Fruit fly (Drosophila melanogaster) whole organism, wandering third instar larva: ENCODE results near the gene gish.

Source experiments
- Abd-B ChIP-seq: fragments of >200 bp; optimal IDR thresholded peaks from 2 replicates; lab custom pipeline; 2017; ENCODE audit warnings: missing biosample characterization, missing genetic modification characterization
- CG32264 ChIP-seq: fragments of 200-800 bp; sonication (Bioruptor generic); optimal IDR thresholded peaks from 2 replicates; lab custom pipeline; 2016; ENCODE audit warnings: missing biosample characterization, missing genetic modification characterization
- CG9705 ChIP-seq: fragments of 200-800 bp; sonication (Bioruptor generic); optimal IDR thresholded peaks from 2 replicates; lab custom pipeline; 2018; ENCODE audit warnings: missing biosample characterization, mild to moderate bottlenecking, missing genetic modification characterization
- CrebA ChIP-seq: fragments of 200-800 bp; sonication (Bioruptor generic); optimal IDR thresholded peaks from 2 replicates; lab custom pipeline; 2016; ENCODE audit warnings: missing biosample characterization, mild to moderate bottlenecking, missing genetic modification characterization, borderline replicate concordance
- Dfd ChIP-seq: fragments of >200 bp; optimal IDR thresholded peaks from 2 replicates; lab custom pipeline; 2017; ENCODE audit warnings: missing biosample characterization, missing genetic modification characterization
- Dif ChIP-seq: fragments of 200-275, 200-300 bp; sonication (Bioruptor generic); optimal IDR thresholded peaks from 2 replicates; lab custom pipeline; 2018; ENCODE audit warnings: missing biosample characterization, missing genetic modification characterization; ENCODE audit not compliant: partially characterized antibody
- GATAd ChIP-seq: sonication (Bioruptor generic); optimal IDR thresholded peaks from 2 replicates; lab custom pipeline; 2016; ENCODE audit warnings: missing biosample characterization, missing genetic modification characterization
- HLH106 ChIP-seq: fragments of 200-800 bp; optimal IDR thresholded peaks from 3 replicates; lab custom pipeline; 2019; ENCODE audit warnings: missing biosample characterization, mild to moderate bottlenecking, missing genetic modification characterization, moderate library complexity
- Hnf4 ChIP-seq: fragments of 200-800 bp; sonication (Bioruptor generic); optimal IDR thresholded peaks from 2 replicates; lab custom pipeline; 2016; ENCODE audit warnings: missing biosample characterization, mild to moderate bottlenecking, missing genetic modification characterization
- Hr78 ChIP-seq: fragments of >200 bp; optimal IDR thresholded peaks from 2 replicates; lab custom pipeline; 2017; ENCODE audit warnings: missing biosample characterization, missing genetic modification characterization
- Hr83 ChIP-seq: fragments of 200-300 bp; sonication (Bioruptor generic); optimal IDR thresholded peaks from 2 replicates; lab custom pipeline; 2016; ENCODE audit warnings: missing biosample characterization, mild to moderate bottlenecking, missing genetic modification characterization, moderate library complexity; ENCODE audit not compliant: poor library complexity, severe bottlenecking
- Jra ChIP-seq: sonication (Bioruptor generic); optimal IDR thresholded peaks from 2 replicates; lab custom pipeline; 2016; ENCODE audit warnings: missing biosample characterization, missing genetic modification characterization
- Mio ChIP-seq: sonication (Bioruptor generic); optimal IDR thresholded peaks from 2 replicates; lab custom pipeline; 2016; ENCODE audit warnings: missing biosample characterization, missing genetic modification characterization
- Myc ChIP-seq: fragments of >200 bp; optimal IDR thresholded peaks from 2 replicates; lab custom pipeline; 2017
- N ChIP-seq: fragments of >200 bp; optimal IDR thresholded peaks from 2 replicates; lab custom pipeline; 2018; ENCODE audit warnings: missing biosample characterization, missing external identifiers, missing genetic modification characterization
- OdsH ChIP-seq: fragments of 200-800 bp; sonication (Bioruptor generic); optimal IDR thresholded peaks from 2 replicates; lab custom pipeline; 2016; ENCODE audit warnings: missing biosample characterization, mild to moderate bottlenecking, missing genetic modification characterization
- Rel ChIP-seq, 2 experiments: fragments of 200-800 bp; sonication (Bioruptor generic) in 1 of 2; optimal IDR thresholded peaks; 2 replicates in 1 of 2; 3 replicates in 1 of 2; lab custom pipeline; 2016 to 2019; ENCODE audit warnings: mild to moderate bottlenecking in 2 of 2, missing biosample characterization in 2 of 2, missing genetic modification characterization in 2 of 2, moderate library complexity in 1 of 2
- Sp1 ChIP-seq: fragments of 200-800 bp; sonication (Bioruptor generic); optimal IDR thresholded peaks from 3 replicates; lab custom pipeline; 2019; ENCODE audit warnings: missing biosample characterization, mild to moderate bottlenecking, missing genetic modification characterization, moderate library complexity
- Vsx2 ChIP-seq: fragments of 200-300, 225-300 bp; sonication (Bioruptor generic); optimal IDR thresholded peaks from 2 replicates; lab custom pipeline; 2018; ENCODE audit warnings: missing biosample characterization, missing genetic modification characterization; ENCODE audit not compliant: partially characterized antibody
- br ChIP-seq: fragments of 200-800 bp; sonication (Bioruptor generic); optimal IDR thresholded peaks from 2 replicates; lab custom pipeline; 2016; ENCODE audit warnings: missing biosample characterization, missing genetic modification characterization
- brk ChIP-seq: fragments of 200-800 bp; sonication (Bioruptor generic); optimal IDR thresholded peaks from 2 replicates; lab custom pipeline; 2016; ENCODE audit warnings: missing biosample characterization, mild to moderate bottlenecking, missing genetic modification characterization
- dl ChIP-seq, 2 experiments: fragments of 175-275, 200-275 bp in 1 of 2; fragments of 200-275 bp in 1 of 2; sonication (Bioruptor generic); optimal IDR thresholded peaks; lab custom pipeline; 2018; ENCODE audit warnings: mild to moderate bottlenecking in 2 of 2, missing biosample characterization in 2 of 2, missing genetic modification characterization in 2 of 2, moderate library complexity in 2 of 2; ENCODE audit not compliant: partially characterized antibody in 2 of 2, insufficient read depth in 1 of 2
- dmrt93B ChIP-seq: fragments of 200-800 bp; sonication (Bioruptor generic); optimal IDR thresholded peaks from 2 replicates; lab custom pipeline; 2018; ENCODE audit warnings: missing biosample characterization, mild to moderate bottlenecking, missing genetic modification characterization
- dsf ChIP-seq: sonication (Bioruptor generic); optimal IDR thresholded peaks from 2 replicates; lab custom pipeline; 2016; ENCODE audit warnings: missing biosample characterization, missing genetic modification characterization, borderline replicate concordance
- ey ChIP-seq: fragments of 200-800 bp; sonication (Bioruptor generic); optimal IDR thresholded peaks from 2 replicates; lab custom pipeline; 2016; ENCODE audit warnings: missing biosample characterization, missing genetic modification characterization
- foxo ChIP-seq, 2 experiments: fragments of 200-800 bp; sonication (Bioruptor generic); optimal IDR thresholded peaks; 2 replicates in 1 of 2; 3 replicates in 1 of 2; lab custom pipeline; 2016 to 2017; ENCODE audit warnings: missing biosample characterization in 2 of 2, missing genetic modification characterization in 2 of 2
- fru ChIP-seq: fragments of 200-800 bp; sonication (Bioruptor generic); optimal IDR thresholded peaks from 3 replicates; lab custom pipeline; 2016; ENCODE audit warnings: missing biosample characterization, mild to moderate bottlenecking, missing genetic modification characterization
- h ChIP-seq: fragments of 200-800 bp; sonication (Bioruptor generic); optimal IDR thresholded peaks from 3 replicates; lab custom pipeline; 2016; ENCODE audit warnings: missing biosample characterization, mild to moderate bottlenecking, missing genetic modification characterization
- jim ChIP-seq: fragments of 175-275, 200-325 bp; sonication (Bioruptor generic); optimal IDR thresholded peaks from 2 replicates; lab custom pipeline; 2016; ENCODE audit warnings: missing biosample characterization, mild to moderate bottlenecking, missing genetic modification characterization
- lola ChIP-seq: fragments of >200 bp; optimal IDR thresholded peaks from 2 replicates; lab custom pipeline; 2017; ENCODE audit warnings: missing biosample characterization, missing genetic modification characterization
- pan ChIP-seq: fragments of >200 bp; optimal IDR thresholded peaks from 2 replicates; lab custom pipeline; 2017
- psq ChIP-seq: fragments of 200-800 bp; sonication (Bioruptor generic); optimal IDR thresholded peaks from 3 replicates; lab custom pipeline; 2017; ENCODE audit warnings: missing biosample characterization, mild to moderate bottlenecking, missing genetic modification characterization, moderate library complexity
- rgr ChIP-seq: fragments of 200-800 bp; sonication (Bioruptor generic); optimal IDR thresholded peaks from 3 replicates; lab custom pipeline; 2016; ENCODE audit warnings: missing biosample characterization, mild to moderate bottlenecking, missing genetic modification characterization
- sage ChIP-seq: fragments of 200-800 bp; sonication (Bioruptor generic); optimal IDR thresholded peaks from 2 replicates; lab custom pipeline; 2016; ENCODE audit warnings: missing biosample characterization, mild to moderate bottlenecking, missing genetic modification characterization
- sv ChIP-seq: fragments of 200-800 bp; sonication (Bioruptor generic); optimal IDR thresholded peaks from 3 replicates; lab custom pipeline; 2016; ENCODE audit warnings: missing biosample characterization, missing genetic modification characterization
- tai ChIP-seq: sonication (Bioruptor generic); optimal IDR thresholded peaks from 2 replicates; lab custom pipeline; 2016; ENCODE audit warnings: missing biosample characterization, missing genetic modification characterization
- usp ChIP-seq: fragments of >200 bp; optimal IDR thresholded peaks from 2 replicates; lab custom pipeline; 2017; ENCODE audit warnings: missing biosample characterization, missing genetic modification characterization
- woc ChIP-seq: sonication (Bioruptor generic); optimal IDR thresholded peaks from 2 replicates; lab custom pipeline; 2016; ENCODE audit warnings: missing biosample characterization, mild to moderate bottlenecking, missing genetic modification characterization

The gish gene

dm6 chr3R:16235941-16236712 lies 36.1 kb upstream of the gish start (continued):
- no peak for TF ChIP-seq Hr78

- TF ChIP-seq sv (GFP tag; lab: Kevin White, UChicago) (peak; percentile 85), psq (GFP tag; lab: Kevin White, UChicago) (peak; percentile 98), brk (peak; percentile 87), Hr83 (GFP tag; lab: Kevin White, UChicago) (peak; percentile 91), dl (GFP tag; optimal IDR thresholded peaks at IDR 0.05; lab: Kevin White, UChicago; ENCODE audit: insufficient read depth in 1 of 2, partially characterized antibody in 2 of 2) (peak; percentile 69 to 72), Jra (GFP tag; lab: Kevin White, UChicago) (peak; percentile 89), br (peak; percentile 79), usp (no peak), Dif (GFP tag; lab: Kevin White, UChicago) (peak; percentile 50), Mio (GFP tag; lab: Kevin White, UChicago) (peak; percentile 60), OdsH (peak; percentile 98), ey (GFP tag; lab: Kevin White, UChicago) (peak; percentile 86), Dfd (GFP tag; lab: Kevin White, UChicago) (peak; percentile 83), Vsx2 (GFP tag; lab: Kevin White, UChicago) (no peak), rgr (GFP tag; lab: Kevin White, UChicago) (peak; percentile 97), CG32264 (GFP tag; lab: Kevin White, UChicago) (no peak), pan (lab: Kevin White, UChicago) (no peak), CG9705 (peak; percentile 96), jim (peak; percentile 68), h (GFP tag; lab: Kevin White, UChicago) (peak; percentile 92), Myc (lab: Kevin White, UChicago) (no peak), tai (GFP tag; lab: Kevin White, UChicago) (peak; percentile 63), woc (GFP tag; lab: Kevin White, UChicago) (peak; percentile 89), Hr78 (no peak), dmrt93B (peak; percentile 97), Hnf4 (peak; percentile 86), N (GFP tag; lab: Kevin White, UChicago) (no peak), Abd-B (no peak), foxo (GFP tag; optimal IDR thresholded peaks at IDR 0.05; lab: Kevin White, UChicago) (peak in 1 of 2 experiments; percentile 99), GATAd (no peak), HLH106 (tag; lab: Kevin White, UChicago) (peak; percentile 99), Rel (GFP tag; optimal IDR thresholded peaks at IDR 0.05; lab: Kevin White, UChicago) (no peak), Rel (tag; optimal IDR thresholded peaks at IDR 0.05; lab: Kevin White, UChicago) (peak; percentile 86), CrebA (GFP tag; lab: Kevin White, UChicago) (peak; percentile 58), Sp1 (GFP tag; lab: Kevin White, UChicago) (peak; percentile 99), fru (GFP tag; lab: Kevin White, UChicago) (peak; percentile 93), sage (peak; percentile 95), lola (no peak), dsf (GFP tag; lab: Kevin White, UChicago) (peak; percentile 80)
- TF ChIP-seq, all 38 proteins: peak for 28
These were observed 35.3 kb upstream of the gish start for dm6 chr3R:16236713-16237641.
